Fruit fly (Drosophila melanogaster) whole organism, embryonic: ENCODE measurements around the gene nAChRalpha7.

ENCODE experiments used
- Ada2b ChIP-seq: fragments of 200-800 bp; sonication (Bioruptor generic); IDR thresholded peaks from 2 replicates; pipeline ENCODE4 v1.3.6; 2022; ENCODE audit warnings: missing biosample characterization, missing genetic modification characterization
- Adf1 ChIP-seq: fragments of 200-800 bp; sonication (Bioruptor generic); IDR thresholded peaks from 2 replicates; pipeline ENCODE4 v1.3.6; 2022; ENCODE audit warnings: missing biosample characterization, missing genetic modification characterization
- Antp ChIP-seq: fragments of 200-800 bp; sonication (Bioruptor generic); optimal IDR thresholded peaks from 3 replicates; lab custom pipeline; 2016; ENCODE audit warnings: missing biosample characterization, missing genetic modification characterization
- Atf3 ChIP-seq: fragments of 200-800 bp; sonication (Bioruptor generic); optimal IDR thresholded peaks from 3 replicates; lab custom pipeline; 2016; ENCODE audit warnings: missing biosample characterization, missing genetic modification characterization
- Awh ChIP-seq: fragments of 200-800 bp; sonication (Bioruptor generic); IDR thresholded peaks from 2 replicates; pipeline ENCODE4, ENCODE4 v1.3.6; 2022; ENCODE audit warnings: missing biosample characterization, missing genetic modification characterization
- CG10274 ChIP-seq: fragments of 200-800 bp; sonication (Bioruptor generic); optimal IDR thresholded peaks from 3 replicates; lab custom pipeline; 2017; ENCODE audit warnings: missing biosample characterization, mild to moderate bottlenecking, missing genetic modification characterization
- CG11247 ChIP-seq: fragments of 200-800 bp; sonication (Bioruptor generic); IDR thresholded peaks from 2 replicates; pipeline ENCODE4 v1.3.6; 2022; ENCODE audit warnings: missing biosample characterization, missing genetic modification characterization
- CG11398 ChIP-seq: fragments of 200-800 bp; sonication (Bioruptor generic); optimal IDR thresholded peaks from 2 replicates; lab custom pipeline; 2016; ENCODE audit warnings: missing biosample characterization, missing genetic modification characterization
- CG12391 ChIP-seq: fragments of 200-800 bp; sonication (Bioruptor generic); optimal IDR thresholded peaks from 3 replicates; lab custom pipeline; 2018; ENCODE audit warnings: missing biosample characterization, mild to moderate bottlenecking, missing genetic modification characterization, moderate library complexity
- CG12769 ChIP-seq: fragments of 200-800 bp; sonication (Bioruptor generic); optimal IDR thresholded peaks from 2 replicates; lab custom pipeline; 2019; ENCODE audit warnings: missing biosample characterization, mild to moderate bottlenecking, missing genetic modification characterization, moderate library complexity
- CG13287 ChIP-seq: fragments of 200-800 bp; sonication (Bioruptor generic); IDR thresholded peaks from 2 replicates; pipeline ENCODE4 v1.3.6; 2022; ENCODE audit warnings: missing biosample characterization, missing genetic modification characterization; ENCODE audit not compliant: partially characterized antibody
- CG13624 ChIP-seq: fragments of 200-800 bp; sonication (Bioruptor generic); optimal IDR thresholded peaks from 2 replicates; lab custom pipeline; 2016; ENCODE audit warnings: missing biosample characterization, missing genetic modification characterization
- CG15696 ChIP-seq: fragments of 200-800 bp; sonication (Bioruptor generic); optimal IDR thresholded peaks from 2 replicates; lab custom pipeline; 2019; ENCODE audit warnings: missing biosample characterization, mild to moderate bottlenecking, missing genetic modification characterization, moderate library complexity
- CG1647 ChIP-seq: fragments of 200-800 bp; sonication (Bioruptor generic); optimal IDR thresholded peaks from 3 replicates; lab custom pipeline; 2016; ENCODE audit warnings: missing biosample characterization, missing genetic modification characterization
- CG1832 ChIP-seq: fragments of 200-800 bp; sonication (Bioruptor generic); optimal IDR thresholded peaks from 2 replicates; lab custom pipeline; 2017; ENCODE audit warnings: missing biosample characterization, mild to moderate bottlenecking, missing genetic modification characterization, inconsistent platforms
- CG2120 ChIP-seq: fragments of 200-800 bp; sonication (Bioruptor generic); optimal IDR thresholded peaks from 3 replicates; lab custom pipeline; 2016; ENCODE audit warnings: missing biosample characterization, missing genetic modification characterization
- CG2199 ChIP-seq: fragments of 200-800 bp; sonication (Bioruptor generic); IDR thresholded peaks from 3 replicates; pipeline ENCODE4 v1.3.6; 2022; ENCODE audit warnings: missing biosample characterization, missing genetic modification characterization
- CG31388 ChIP-seq: fragments of 200-800 bp; sonication (Bioruptor generic); optimal IDR thresholded peaks from 2 replicates; lab custom pipeline; 2016; ENCODE audit warnings: missing biosample characterization, missing genetic modification characterization
- CG4820 ChIP-seq: fragments of 200-800 bp; sonication (Bioruptor generic); optimal IDR thresholded peaks from 3 replicates; lab custom pipeline; 2016; ENCODE audit warnings: missing biosample characterization, missing genetic modification characterization
- CG6689 ChIP-seq: fragments of 200-800 bp; sonication (Bioruptor generic); IDR thresholded peaks from 2 replicates; pipeline ENCODE4 v1.3.6; 2022; ENCODE audit warnings: missing biosample characterization, missing genetic modification characterization
- CG7928 ChIP-seq: fragments of 200-800 bp; sonication (Bioruptor generic); optimal IDR thresholded peaks from 2 replicates; lab custom pipeline; 2017; ENCODE audit warnings: missing biosample characterization, mild to moderate bottlenecking, missing genetic modification characterization
- CG9817 ChIP-seq: fragments of 200-800 bp; sonication (Bioruptor generic); optimal IDR thresholded peaks from 2 replicates; lab custom pipeline; 2018; ENCODE audit warnings: missing biosample characterization, mild to moderate bottlenecking, missing genetic modification characterization, moderate library complexity
- Dip3 ChIP-seq: fragments of 200-800 bp; sonication (Bioruptor generic); optimal IDR thresholded peaks from 3 replicates; lab custom pipeline; 2016; ENCODE audit warnings: missing biosample characterization, missing genetic modification characterization
- Fer3 ChIP-seq: fragments of 200-800 bp; sonication (Bioruptor generic); optimal IDR thresholded peaks from 2 replicates; lab custom pipeline; 2018; ENCODE audit warnings: missing biosample characterization, mild to moderate bottlenecking, missing genetic modification characterization, moderate library complexity
- HLH3B ChIP-seq: fragments of 200-800 bp; sonication (Bioruptor generic); IDR thresholded peaks from 2 replicates; pipeline ENCODE4 v1.3.6; 2022; ENCODE audit warnings: missing biosample characterization, missing genetic modification characterization
- Oli ChIP-seq: fragments of 200-800 bp; sonication (Bioruptor generic); optimal IDR thresholded peaks from 2 replicates; lab custom pipeline; 2018; ENCODE audit warnings: missing biosample characterization, mild to moderate bottlenecking, missing genetic modification characterization, moderate library complexity
- Pdp1 ChIP-seq, 2 experiments: fragments of 200-800 bp; sonication (Bioruptor generic); optimal IDR thresholded peaks; 3 replicates each; lab custom pipeline; 2016; ENCODE audit warnings: missing biosample characterization in 2 of 2, missing genetic modification characterization in 2 of 2, mild to moderate bottlenecking in 1 of 2, moderate library complexity in 1 of 2
- Rfx ChIP-seq: fragments of 200-800 bp; sonication (Bioruptor generic); IDR thresholded peaks from 2 replicates; pipeline ENCODE4 v1.3.6; 2022; ENCODE audit warnings: missing biosample characterization, missing genetic modification characterization
- Xrp1 ChIP-seq: fragments of 200-800 bp; sonication (Bioruptor generic); IDR thresholded peaks from 2 replicates; pipeline ENCODE4 v1.3.6; 2022; ENCODE audit warnings: missing biosample characterization, missing genetic modification characterization
- abd-A ChIP-seq: fragments of 200-800 bp; sonication (Bioruptor generic); optimal IDR thresholded peaks from 3 replicates; lab custom pipeline; 2019; ENCODE audit warnings: missing biosample characterization, mild to moderate bottlenecking, missing genetic modification characterization, moderate library complexity
- crol ChIP-seq: fragments of 200-800 bp; sonication (Bioruptor generic); IDR thresholded peaks from 2 replicates; pipeline ENCODE4 v1.3.6; 2022; ENCODE audit warnings: missing biosample characterization, missing genetic modification characterization
- cwo ChIP-seq: fragments of 200-800 bp; sonication (Bioruptor generic); optimal IDR thresholded peaks from 3 replicates; lab custom pipeline; 2017; ENCODE audit warnings: missing biosample characterization, missing genetic modification characterization, mild to moderate bottlenecking, moderate library complexity, missing genetic modification reagents
- disco-r ChIP-seq: fragments of 200-800 bp; sonication (Bioruptor generic); optimal IDR thresholded peaks from 2 replicates; lab custom pipeline; 2016; ENCODE audit warnings: missing biosample characterization, missing genetic modification characterization
- dysf ChIP-seq: fragments of 200-800 bp; sonication (Bioruptor generic); IDR thresholded peaks from 3 replicates; pipeline ENCODE4 v1.3.6; 2022; ENCODE audit warnings: missing biosample characterization, missing genetic modification characterization
- ftz-f1 ChIP-seq: fragments of 200-800 bp; sonication (Bioruptor generic); optimal IDR thresholded peaks from 2 replicates; lab custom pipeline; 2016; ENCODE audit warnings: missing biosample characterization, missing genetic modification characterization
- grn ChIP-seq: fragments of 200-800 bp; sonication (Bioruptor generic); optimal IDR thresholded peaks from 3 replicates; lab custom pipeline; 2017; ENCODE audit warnings: missing biosample characterization, missing genetic modification characterization
- ham ChIP-seq: fragments of 200-800 bp; sonication (Bioruptor generic); IDR thresholded peaks from 2 replicates; pipeline ENCODE4 v1.3.6; 2022; ENCODE audit warnings: missing biosample characterization, missing genetic modification characterization
- kni ChIP-seq: fragments of 200-800 bp; sonication (Bioruptor generic); optimal IDR thresholded peaks from 3 replicates; lab custom pipeline; 2017; ENCODE audit warnings: mild to moderate bottlenecking, missing biosample characterization, missing genetic modification reagents, missing genetic modification characterization
- lbe ChIP-seq: fragments of 200-800 bp; sonication (Bioruptor generic); optimal IDR thresholded peaks from 2 replicates; lab custom pipeline; 2016; ENCODE audit warnings: missing biosample characterization, mild to moderate bottlenecking, missing genetic modification characterization
- lmd ChIP-seq: fragments of 200-800 bp; sonication (Bioruptor generic); IDR thresholded peaks from 2 replicates; pipeline ENCODE4 v1.3.6; 2022; ENCODE audit warnings: missing biosample characterization, missing genetic modification characterization
- mam ChIP-seq: fragments of 200-800 bp; sonication (Bioruptor generic); optimal IDR thresholded peaks from 3 replicates; lab custom pipeline; 2016; ENCODE audit warnings: missing biosample characterization, missing genetic modification characterization
- ranshi ChIP-seq: fragments of 200-800 bp; sonication (Bioruptor generic); IDR thresholded peaks from 2 replicates; pipeline ENCODE4 v1.3.6; 2022; ENCODE audit warnings: missing biosample characterization, missing genetic modification characterization
- sd ChIP-seq: fragments of 200-800 bp; sonication (Bioruptor generic); optimal IDR thresholded peaks from 3 replicates; lab custom pipeline; 2018; ENCODE audit warnings: missing biosample characterization, mild to moderate bottlenecking, missing genetic modification characterization, moderate library complexity
- sens-2 ChIP-seq: fragments of 200-800 bp; sonication (Bioruptor generic); IDR thresholded peaks from 2 replicates; pipeline ENCODE4 v1.3.6; 2022; ENCODE audit warnings: missing biosample characterization, missing genetic modification characterization
- shn ChIP-seq: fragments of 200-800 bp; sonication (Bioruptor generic); optimal IDR thresholded peaks from 3 replicates; lab custom pipeline; 2016; ENCODE audit warnings: missing biosample characterization, missing genetic modification characterization
- trem ChIP-seq: fragments of 200-800 bp; optimal IDR thresholded peaks from 3 replicates; lab custom pipeline; 2019; ENCODE audit warnings: missing biosample characterization, mild to moderate bottlenecking, missing genetic modification characterization, moderate library complexity
- vvl ChIP-seq: fragments of 200-800 bp; sonication (Bioruptor generic); IDR thresholded peaks from 2 replicates; pipeline ENCODE4 v1.3.6; 2022; ENCODE audit warnings: missing biosample characterization, missing genetic modification characterization
- wdn ChIP-seq: fragments of 200-800 bp; sonication (Bioruptor generic); IDR thresholded peaks from 2 replicates; pipeline ENCODE4 v1.3.6; 2022; ENCODE audit warnings: missing biosample characterization, missing genetic modification characterization
- zfh1 ChIP-seq: fragments of 200-800 bp; sonication (Bioruptor generic); IDR thresholded peaks from 3 replicates; pipeline ENCODE4 v1.3.6; 2022; ENCODE audit warnings: missing biosample characterization, missing genetic modification characterization

Gene nAChRalpha7

dm6 chrX:19317058-19317767, 31.0 kb downstream of the nAChRalpha7 start (continued):
- TF ChIP-seq vvl (GFP tag; lab: Robert Waterston, UW) (peak; percentile 71), CG6689 (GFP tag; lab: Robert Waterston, UW) (peak; percentile 74), CG15696 (tag; lab: Kevin White, UChicago) (peak; percentile 53), Ada2b (peak; percentile 59), CG31388 (GFP tag; lab: Kevin White, UChicago) (no peak), ftz-f1 (GFP tag; lab: Kevin White, UChicago) (no peak), cwo (GFP tag; lab: Kevin White, UChicago) (peak; percentile 64), Adf1 (GFP tag; lab: Robert Waterston, UW) (no peak; the same call in 1 of the 2 replicates), trem (tag; lab: Kevin White, UChicago) (peak; percentile 39), CG12391 (tag; lab: Kevin White, UChicago) (peak; percentile 73)

dm6 chrX:19316583-19316982, 31.7 kb downstream of the nAChRalpha7 start:
- peak; percentile 33; the same call in 1 of the 2 replicates for TF ChIP-seq crol
- TF ChIP-seq CG1832 (GFP tag; lab: Kevin White, UChicago): no peak
- TF ChIP-seq Fer3: peak; percentile 30
- TF ChIP-seq sens-2 (GFP tag; lab: Robert Waterston, UW): no peak
- no peak for TF ChIP-seq CG4820 (GFP tag; lab: Kevin White, UChicago)
- TF ChIP-seq Rfx (GFP tag; lab: Robert Waterston, UW): peak; percentile 29; the same call in 1 of the 2 replicates
- peak; percentile 12 for TF ChIP-seq mam (GFP tag; lab: Kevin White, UChicago)
- TF ChIP-seq lbe (GFP tag; lab: Kevin White, UChicago): no peak
- no peak for TF ChIP-seq Atf3 (GFP tag; lab: Kevin White, UChicago)
- peak; percentile 22 for TF ChIP-seq CG12769 (tag; lab: Kevin White, UChicago)
- no peak for TF ChIP-seq CG1647 (GFP tag; lab: Kevin White, UChicago)
- TF ChIP-seq CG2120: peak; percentile 17
- TF ChIP-seq Dip3 (GFP tag; lab: Kevin White, UChicago): peak; percentile 15
- TF ChIP-seq kni (GFP tag; lab: Kevin White, UChicago): no peak
- no peak for TF ChIP-seq CG11247 (GFP tag; lab: Robert Waterston, UW)
- TF ChIP-seq CG10274 (GFP tag; lab: Kevin White, UChicago): no peak
- 0 out of 3 replicates have a peak, but pooled peaks have one; percentile 4 for TF ChIP-seq dysf (GFP tag; lab: Robert Waterston, UW)
- TF ChIP-seq shn (GFP tag; lab: Kevin White, UChicago): peak; percentile 12
- TF ChIP-seq sd: peak; percentile 34
- TF ChIP-seq grn: peak; percentile 91
- no peak for TF ChIP-seq disco-r
- no peak for TF ChIP-seq Awh (GFP tag; lab: Robert Waterston, UW)
- TF ChIP-seq CG7928 (GFP tag; lab: Kevin White, UChicago): no peak
- peak; percentile 25 for TF ChIP-seq Antp (GFP tag; lab: Kevin White, UChicago)
- peak; percentile 18 for TF ChIP-seq CG9817
- TF ChIP-seq CG13624 (GFP tag; lab: Kevin White, UChicago): peak; percentile 27
- TF ChIP-seq abd-A (tag; lab: Kevin White, UChicago): no peak
- no peak for TF ChIP-seq Oli (tag; lab: Kevin White, UChicago)
- no peak; the same call in 1 of the 2 replicates for TF ChIP-seq lmd (GFP tag; lab: Robert Waterston, UW)
- no peak for TF ChIP-seq ham
- no peak for TF ChIP-seq Xrp1 (GFP tag; lab: Robert Waterston, UW)
- TF ChIP-seq zfh1 (GFP tag; lab: Robert Waterston, UW): no peak
- TF ChIP-seq ranshi: 0 out of 2 replicates have a peak, but pooled peaks have one; percentile 14
- TF ChIP-seq wdn (GFP tag; lab: Robert Waterston, UW): 0 out of 2 replicates have a peak, but pooled peaks have one; percentile 8
- peak in 1 of 2 experiments; percentile 39 for TF ChIP-seq Pdp1 (GFP tag; optimal IDR thresholded peaks at IDR 0.05; lab: Kevin White, UChicago)
- no peak for TF ChIP-seq CG11398
- TF ChIP-seq CG2199 (GFP tag; lab: Robert Waterston, UW): no peak
- TF ChIP-seq CG13287 (GFP tag; lab: Robert Waterston, UW): no peak
- 0 out of 2 replicates have a peak, but pooled peaks have one; percentile 5 for TF ChIP-seq HLH3B (GFP tag; lab: Robert Waterston, UW)
